Worm (Caenorhabditis elegans) whole organism, L4/young adult: ENCODE results near the gene C33G8.13.

Experiments
- dao-5 ChIP-seq: sonication (generic microtip); optimal IDR thresholded peaks from 2 replicates; lab custom pipeline; 2016; ENCODE audit warnings: missing genotype, missing genetic modification characterization, moderate library complexity, missing compliant biosample characterization
- him-1 ChIP-seq: sonication (generic microtip); optimal IDR thresholded peaks from 2 replicates; lab custom pipeline; 2016; ENCODE audit warnings: missing genotype, missing genetic modification reagents, missing genetic modification characterization, missing compliant biosample characterization

DNA sequence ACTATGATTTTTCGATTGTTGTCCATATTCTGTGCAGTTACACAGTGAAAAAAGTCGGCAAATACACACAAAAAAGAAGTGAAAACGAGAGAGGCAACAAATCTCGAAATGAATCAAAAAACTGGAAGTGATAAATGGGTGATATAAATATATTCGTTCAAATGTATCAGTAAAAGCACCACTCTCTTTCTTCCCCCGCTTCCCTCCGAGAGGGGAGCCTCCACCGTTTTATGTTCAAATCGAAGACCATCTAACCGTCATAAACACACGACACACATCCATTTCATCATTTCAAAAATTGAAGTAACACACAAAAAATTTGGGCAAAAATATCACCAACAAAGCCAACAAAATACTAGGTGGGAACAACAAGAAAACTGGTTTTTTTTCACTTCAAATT is 11.3 kb upstream of the C33G8.13 start, which contains the start of gene F20A1.6:
- TF ChIP-seq dao-5 (tag; lab: Kevin White, UChicago) (no peak), him-1 (no peak)
